Worm (Caenorhabditis elegans): ENCODE measurements around the gene C39E9.7.

C39E9.7 gene

DNA sequence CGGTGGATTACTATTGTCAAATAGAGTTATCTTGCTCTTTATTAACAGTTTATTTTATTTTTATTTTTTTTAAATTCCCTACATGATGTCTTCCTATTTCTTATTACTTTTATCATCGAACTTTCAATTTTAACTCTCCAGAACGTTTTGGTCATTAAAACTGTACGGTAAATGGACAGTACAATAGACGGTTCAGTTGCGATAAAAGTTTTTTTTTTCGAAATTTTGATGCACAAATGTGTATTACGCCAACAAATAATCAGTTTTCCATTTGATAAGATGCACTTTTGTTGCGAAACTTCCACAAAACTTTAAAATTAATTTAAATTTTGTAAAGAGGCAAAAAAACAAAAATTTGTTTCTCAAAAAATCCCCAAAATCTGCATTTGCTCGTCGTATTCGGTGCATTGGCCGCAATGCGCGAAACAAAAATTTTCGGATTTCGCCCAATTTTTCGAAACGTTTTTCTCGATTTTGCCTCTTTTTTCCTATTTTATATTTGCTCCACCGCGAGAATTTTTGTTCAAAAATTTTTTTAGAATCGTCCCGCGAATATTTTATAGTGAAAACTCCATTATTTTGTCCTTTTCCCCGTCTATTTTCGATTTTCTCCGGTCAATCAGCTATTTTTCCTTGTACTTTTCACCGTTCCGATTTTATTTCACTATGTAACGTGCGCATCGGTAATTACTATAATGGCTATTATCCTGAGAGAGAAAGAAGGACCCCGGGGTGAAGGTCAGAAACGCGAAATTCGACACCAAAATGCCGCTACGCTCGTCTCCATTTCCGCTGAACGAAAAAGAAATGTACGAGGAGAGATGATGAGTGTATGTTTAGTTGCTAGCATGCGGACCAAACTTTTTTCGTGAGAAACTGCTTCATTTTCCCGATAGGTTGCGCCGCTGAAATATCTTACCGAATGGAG is 47.5 kb downstream of the C39E9.7 start:
- TF ChIP-seq xnd-1 (tag; optimal IDR thresholded peaks at IDR 0.05), result peak; percentile 66
- peak; percentile 61 for TF ChIP-seq lsl-1 (GFP tag; optimal IDR thresholded peaks at IDR 0.05)
- no peak for TF ChIP-seq attf-5 (GFP tag; optimal IDR thresholded peaks at IDR 0.05)
- TF ChIP-seq B0261.1 (tag; optimal IDR thresholded peaks at IDR 0.05), result no peak
- 0 out of 2 replicates have a peak, but pooled peaks have one; percentile 24 for TF ChIP-seq pbrm-1 (GFP tag; IDR thresholded peaks at IDR 0.05)
- TF ChIP-seq snpc-1.3 (tag; optimal IDR thresholded peaks at IDR 0.05; ENCODE audit: insufficient read depth), result no peak
- no peak for TF ChIP-seq F10E7.11 (tag; optimal IDR thresholded peaks at IDR 0.05)
- peak; percentile 14 for TF ChIP-seq snpc-4 (GFP tag; optimal IDR thresholded peaks at IDR 0.05)
- TF ChIP-seq snpc-4 (tag; optimal IDR thresholded peaks at IDR 0.05), result peak in 1 of 4 experiments; percentile 36
- TF ChIP-seq Y56A3A.18 (GFP tag; IDR thresholded peaks at IDR 0.05), result no peak
- TF ChIP-seq Y67H2A.10 (GFP tag; conservative IDR thresholded peaks at IDR 0.05), result no peak
- TF ChIP-seq unc-130 (GFP tag; optimal IDR thresholded peaks at IDR 0.05), result no peak
- no peak for TF ChIP-seq hrde-1 (tag; optimal IDR thresholded peaks at IDR 0.05; ENCODE audit: borderline replicate concordance)
- TF ChIP-seq madf-3 (GFP tag; IDR thresholded peaks at IDR 0.05), result no peak
- TF ChIP-seq B0336.3 (GFP tag; IDR thresholded peaks at IDR 0.05), result no peak
- TF ChIP-seq efl-1 (GFP tag; optimal IDR thresholded peaks at IDR 0.05), result peak; percentile 87
- no peak for TF ChIP-seq lag-1 (GFP tag; IDR thresholded peaks at IDR 0.05)
- no peak for TF ChIP-seq fkh-3 (tag; optimal IDR thresholded peaks at IDR 0.05)
- peak; percentile 28; the same call in 1 of the 2 replicates for TF ChIP-seq rcor-1 (GFP tag; IDR thresholded peaks at IDR 0.05)
- TF ChIP-seq snpc-3.4 (tag; optimal IDR thresholded peaks at IDR 0.05), result peak; percentile 81
- no peak for TF ChIP-seq cebp-1 (GFP tag; IDR thresholded peaks at IDR 0.05)
- TF ChIP-seq cebp-1 (tag; optimal IDR thresholded peaks at IDR 0.05), result peak; percentile 20
- peak; percentile 78 for TF ChIP-seq D2030.7 (GFP tag; IDR thresholded peaks at IDR 0.05)
- peak; percentile 49 for TF ChIP-seq dpl-1 (GFP tag; optimal IDR thresholded peaks at IDR 0.05)
- TF ChIP-seq F37B4.10 (GFP tag; IDR thresholded peaks at IDR 0.05), result no peak
- TF ChIP-seq dox-1 (GFP tag; IDR thresholded peaks at IDR 0.05), result peak; percentile 44; the same call in 1 of the 2 replicates
- peak in 1 of 3 experiments; percentile 67 for TF ChIP-seq lin-35 (GFP tag; optimal IDR thresholded peaks at IDR 0.05)
- TF ChIP-seq F57A8.1 (GFP tag; optimal IDR thresholded peaks at IDR 0.05), result no peak
- TF ChIP-seq F33H1.4 (GFP tag; IDR thresholded peaks at IDR 0.05), result peak; percentile 63
- no peak for TF ChIP-seq nhr-120 (GFP tag; IDR thresholded peaks at IDR 0.05)
- TF ChIP-seq ceh-91 (GFP tag; IDR thresholded peaks at IDR 0.05), result peak; percentile 76
- TF ChIP-seq F52B5.7 (tag; optimal IDR thresholded peaks at IDR 0.05), result no peak
- peak; percentile 57 for TF ChIP-seq lin-54 (GFP tag; optimal IDR thresholded peaks at IDR 0.05)
- TF ChIP-seq nhr-80 (tag; optimal IDR thresholded peaks at IDR 0.05), result peak; percentile 49
- TF ChIP-seq aptf-2 (GFP tag; conservative IDR thresholded peaks at IDR 0.05), result no peak
- TF ChIP-seq tbp1 (GFP tag; optimal IDR thresholded peaks at IDR 0.05), result peak; percentile 19
- peak; percentile 82 for TF ChIP-seq madf-8 (GFP tag; conservative IDR thresholded peaks at IDR 0.05)
- peak; percentile 89 for TF ChIP-seq madf-6 (GFP tag; IDR thresholded peaks at IDR 0.05)
